Worm (Caenorhabditis elegans) whole organism, late embryonic: ENCODE results near the gene C02F4.5.

Source experiments
- K02D7.2 ChIP-seq: sonication (generic microtip); optimal IDR thresholded peaks from 2 replicates; lab custom pipeline; 2017; ENCODE audit warnings: mild to moderate bottlenecking, missing genetic modification characterization, missing compliant biosample characterization
- K09A11.1 ChIP-seq: sonication (generic microtip); optimal IDR thresholded peaks from 2 replicates; lab custom pipeline; 2017; ENCODE audit warnings: antibody characterized with exemption, mild to moderate bottlenecking, missing genetic modification characterization, missing compliant biosample characterization; ENCODE audit not compliant: insufficient read depth
- T23F11.4 ChIP-seq: fragments of 200-800 bp; sonication (Bioruptor generic); optimal IDR thresholded peaks from 2 replicates; lab custom pipeline; 2018; ENCODE audit warnings: mild to moderate bottlenecking, missing genetic modification characterization, missing compliant biosample characterization
- Y22D7AL.16 ChIP-seq: sonication (generic microtip); optimal IDR thresholded peaks from 2 replicates; lab custom pipeline; 2016; ENCODE audit warnings: missing genetic modification characterization, missing compliant biosample characterization
- ahr-1 ChIP-seq: sonication (generic microtip); optimal IDR thresholded peaks from 2 replicates; lab custom pipeline; 2016; ENCODE audit warnings: missing genetic modification characterization, missing compliant biosample characterization
- ceh-14 ChIP-seq: sonication (generic microtip); optimal IDR thresholded peaks from 2 replicates; lab custom pipeline; 2016; ENCODE audit warnings: missing genotype, missing genetic modification characterization, missing compliant biosample characterization
- ceh-18 ChIP-seq: sonication (generic microtip); optimal IDR thresholded peaks from 2 replicates; lab custom pipeline; 2016; ENCODE audit warnings: missing genetic modification characterization, missing compliant biosample characterization
- ceh-19 ChIP-seq: fragments of 200-800 bp; sonication (Bioruptor generic); optimal IDR thresholded peaks from 2 replicates; lab custom pipeline; 2018; ENCODE audit warnings: mild to moderate bottlenecking, missing genetic modification characterization, missing compliant biosample characterization
- ceh-22 ChIP-seq: sonication (generic microtip); optimal IDR thresholded peaks from 2 replicates; lab custom pipeline; 2017; ENCODE audit warnings: missing biosample characterization, missing genetic modification characterization
- ceh-30 ChIP-seq: fragments of 150-350 bp; optimal IDR thresholded peaks from 2 replicates; lab custom pipeline; 2014; ENCODE audit warnings: missing biosample characterization, missing genetic modification characterization
- ceh-31 ChIP-seq: sonication (generic microtip); optimal IDR thresholded peaks from 2 replicates; lab custom pipeline; 2016; ENCODE audit warnings: missing genetic modification characterization, missing compliant biosample characterization
- ceh-45 ChIP-seq: fragments of 200-800 bp; sonication (Bioruptor generic); IDR thresholded peaks from 2 replicates; pipeline ENCODE4 v1.3.6; 2022; ENCODE audit warnings: missing genetic modification reagents, missing genetic modification characterization, missing compliant biosample characterization
- ceh-6 ChIP-seq: fragments of 200-800 bp; sonication (Bioruptor generic); optimal IDR thresholded peaks from 2 replicates; lab custom pipeline; 2018; ENCODE audit warnings: mild to moderate bottlenecking, missing genetic modification characterization, missing compliant biosample characterization
- ceh-9 ChIP-seq: sonication (generic microtip); optimal IDR thresholded peaks from 2 replicates; lab custom pipeline; 2016; ENCODE audit warnings: mild to moderate bottlenecking, missing genetic modification characterization, inconsistent platforms, missing compliant biosample characterization
- dmd-4 ChIP-seq: sonication (generic microtip); optimal IDR thresholded peaks from 2 replicates; lab custom pipeline; 2016; ENCODE audit warnings: borderline replicate concordance, missing genetic modification characterization, missing compliant biosample characterization
- dve-1 ChIP-seq: sonication (generic microtip); optimal IDR thresholded peaks from 2 replicates; lab custom pipeline; 2017; ENCODE audit warnings: antibody characterized with exemption, mild to moderate bottlenecking, missing genetic modification characterization, missing compliant biosample characterization
- elt-2 ChIP-seq: sonication (generic microtip); optimal IDR thresholded peaks from 2 replicates; lab custom pipeline; 2016; ENCODE audit warnings: missing genetic modification reagents, missing genetic modification characterization, missing compliant biosample characterization
- ets-4 ChIP-seq: sonication (generic microtip); optimal IDR thresholded peaks from 2 replicates; lab custom pipeline; 2016; ENCODE audit warnings: missing genetic modification characterization, missing compliant biosample characterization
- eyg-1 ChIP-seq: sonication (generic microtip); optimal IDR thresholded peaks from 2 replicates; lab custom pipeline; 2016; ENCODE audit warnings: missing genotype, missing genetic modification characterization, missing compliant biosample characterization
- fax-1 ChIP-seq: sonication (generic microtip); optimal IDR thresholded peaks from 2 replicates; lab custom pipeline; 2016; ENCODE audit warnings: missing genotype, missing genetic modification characterization, missing compliant biosample characterization
- fkh-10 ChIP-seq: fragments of 150-350 bp; optimal IDR thresholded peaks from 2 replicates; lab custom pipeline; 2014; ENCODE audit warnings: missing biosample characterization, missing genetic modification reagents, missing genetic modification characterization
- gmeb-2 ChIP-seq: sonication (generic microtip); optimal IDR thresholded peaks from 2 replicates; lab custom pipeline; 2016; ENCODE audit warnings: missing genetic modification characterization, inconsistent platforms, missing compliant biosample characterization
- hlh-13 ChIP-seq: fragments of 200-800 bp; sonication (Bioruptor generic); optimal IDR thresholded peaks from 2 replicates; lab custom pipeline; 2018; ENCODE audit warnings: mild to moderate bottlenecking, missing genetic modification characterization, missing compliant biosample characterization
- hlh-15 ChIP-seq: sonication (generic microtip); optimal IDR thresholded peaks from 2 replicates; lab custom pipeline; 2016; ENCODE audit warnings: missing genetic modification characterization, missing compliant biosample characterization
- hlh-30 ChIP-seq: sonication (generic microtip); optimal IDR thresholded peaks from 2 replicates; lab custom pipeline; 2017; ENCODE audit warnings: antibody characterized with exemption, missing genetic modification characterization, missing compliant biosample characterization; ENCODE audit not compliant: insufficient read depth
- hlh-8 ChIP-seq: sonication (generic microtip); optimal IDR thresholded peaks from 2 replicates; lab custom pipeline; 2016; ENCODE audit warnings: missing genotype, missing genetic modification characterization, missing compliant biosample characterization
- lim-6 ChIP-seq: sonication (generic microtip); optimal IDR thresholded peaks from 2 replicates; lab custom pipeline; 2016; ENCODE audit warnings: missing genetic modification characterization, missing compliant biosample characterization
- mec-3 ChIP-seq: sonication (generic microtip); optimal IDR thresholded peaks from 2 replicates; lab custom pipeline; 2016; ENCODE audit warnings: borderline replicate concordance, missing genetic modification characterization, missing compliant biosample characterization
- nfya-1 ChIP-seq: sonication (generic microtip); optimal IDR thresholded peaks from 2 replicates; lab custom pipeline; 2017; ENCODE audit warnings: missing genetic modification characterization, mild to moderate bottlenecking, missing compliant biosample characterization, antibody characterized with exemption, moderate library complexity
- nhr-11 ChIP-seq: fragments of 150-350 bp; optimal IDR thresholded peaks from 2 replicates; lab custom pipeline; 2014; ENCODE audit warnings: missing biosample characterization, missing genetic modification characterization
- nhr-232 ChIP-seq: sonication (generic microtip); optimal IDR thresholded peaks from 2 replicates; lab custom pipeline; 2016; ENCODE audit warnings: missing genetic modification characterization, missing compliant biosample characterization
- npax-4 ChIP-seq: sonication (generic microtip); optimal IDR thresholded peaks from 2 replicates; lab custom pipeline; 2016; ENCODE audit warnings: missing genetic modification characterization, missing compliant biosample characterization
- pag-3 ChIP-seq: sonication (generic microtip); optimal IDR thresholded peaks from 2 replicates; lab custom pipeline; 2016; ENCODE audit warnings: missing compliant biosample characterization, missing genetic modification characterization, borderline replicate concordance
- pat-9 ChIP-seq: fragments of 200-800 bp; sonication (Bioruptor generic); optimal IDR thresholded peaks from 2 replicates; lab custom pipeline; 2018; ENCODE audit warnings: mild to moderate bottlenecking, missing genetic modification characterization, moderate library complexity, missing compliant biosample characterization
- pax-1 ChIP-seq: fragments of 150-350 bp; optimal IDR thresholded peaks from 2 replicates; lab custom pipeline; 2014; ENCODE audit warnings: missing biosample characterization, missing genetic modification characterization
- pha-2 ChIP-seq: sonication (generic microtip); optimal IDR thresholded peaks from 2 replicates; lab custom pipeline; 2017; ENCODE audit warnings: mild to moderate bottlenecking, missing genetic modification characterization, missing compliant biosample characterization
- pha-4 ChIP-seq: fragments of 150-350 bp; optimal IDR thresholded peaks from 2 replicates; lab custom pipeline; 2018; ENCODE audit warnings: missing biosample characterization, missing genetic modification reagents, missing genetic modification characterization
- pqm-1 ChIP-seq: sonication (generic microtip); optimal IDR thresholded peaks from 2 replicates; lab custom pipeline; 2016; ENCODE audit warnings: missing genetic modification characterization, missing compliant biosample characterization
- syd-9 ChIP-seq: sonication (generic microtip); optimal IDR thresholded peaks from 2 replicates; lab custom pipeline; 2016; ENCODE audit warnings: mild to moderate bottlenecking, missing genetic modification characterization, moderate library complexity, missing compliant biosample characterization
- unc-3 ChIP-seq, 2 experiments: fragments of 200-800 bp in 1 of 2; sonication (Bioruptor generic) in 1 of 2; sonication (generic microtip) in 1 of 2; conservative IDR thresholded peaks in 1 of 2; optimal IDR thresholded peaks in 1 of 2; 2 replicates each; pipeline versions ENCODE4 v1.3.6 to Lab custom; 2016 to 2022; ENCODE audit warnings: missing compliant biosample characterization in 2 of 2, missing genetic modification characterization in 2 of 2, missing genetic modification reagents in 1 of 2
- unc-42 ChIP-seq: sonication (generic microtip); optimal IDR thresholded peaks from 2 replicates; lab custom pipeline; 2016; ENCODE audit warnings: missing genotype, missing genetic modification characterization, missing compliant biosample characterization
- ztf-16 ChIP-seq: sonication (generic microtip); optimal IDR thresholded peaks from 2 replicates; lab custom pipeline; 2017; ENCODE audit warnings: missing genetic modification characterization, missing compliant biosample characterization

The C02F4.5 gene

DNA sequence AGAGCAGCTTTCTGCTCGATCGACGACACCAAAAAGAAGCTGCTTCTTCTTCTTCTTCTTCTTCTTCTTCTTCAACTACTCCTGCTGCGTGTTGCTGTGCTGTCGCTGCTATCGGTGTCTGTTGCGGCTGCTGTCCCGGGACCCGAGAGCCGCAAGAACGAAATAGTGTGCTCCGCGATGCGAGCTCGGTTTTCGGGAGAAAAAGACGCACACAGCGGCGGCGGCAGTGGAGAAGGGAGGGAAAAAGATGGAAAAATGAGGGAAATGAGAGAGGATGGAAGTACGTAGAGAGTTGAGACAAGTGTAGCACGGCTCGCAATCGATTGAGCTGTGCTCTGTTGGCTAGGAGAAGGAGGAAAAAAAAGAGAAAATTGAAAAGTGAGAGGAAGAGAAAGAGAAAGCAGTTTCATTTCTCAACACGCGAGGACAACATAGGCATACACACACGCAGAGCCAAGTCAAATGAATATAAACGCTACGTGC lies 20.2 kb downstream of the C02F4.5 start (continued):
- TF ChIP-seq pha-2 (tag; lab: Kevin White, UChicago) = no peak
- no peak for TF ChIP-seq gmeb-2 (tag; lab: Kevin White, UChicago)
- TF ChIP-seq fkh-10 (GFP tag; lab: Kevin White, UChicago) = no peak
- TF ChIP-seq dmd-4 (tag; lab: Kevin White, UChicago) = peak; percentile 46
- no peak for TF ChIP-seq pha-4 (tag; lab: Kevin White, UChicago)
- peak; percentile 20 for TF ChIP-seq syd-9 (tag; lab: Kevin White, UChicago)
- peak; percentile 50 for TF ChIP-seq Y22D7AL.16 (tag; lab: Kevin White, UChicago)
- no peak for TF ChIP-seq pax-1 (tag; lab: Kevin White, UChicago)
- TF ChIP-seq ceh-9 = no peak
- TF ChIP-seq hlh-15 = no peak
- TF ChIP-seq ceh-14 (tag; lab: Kevin White, UChicago) = peak; percentile 83
- no peak for TF ChIP-seq pag-3 (tag; lab: Kevin White, UChicago)
- no peak for TF ChIP-seq ztf-16 (tag; lab: Kevin White, UChicago)
- TF ChIP-seq ceh-45 = no peak
- TF ChIP-seq unc-3 (GFP tag; conservative IDR thresholded peaks at IDR 0.05; lab: Robert Waterston, UW) = no peak
- TF ChIP-seq unc-3 (tag; optimal IDR thresholded peaks at IDR 0.05; lab: Kevin White, UChicago) = no peak
- TF ChIP-seq nhr-232 (tag; lab: Kevin White, UChicago) = no peak
- TF ChIP-seq ceh-18 (tag; lab: Kevin White, UChicago) = peak; percentile 94
- TF ChIP-seq lim-6 = no peak
- peak; percentile 29 for TF ChIP-seq hlh-8 (tag; lab: Kevin White, UChicago)
- TF ChIP-seq pat-9 (tag; lab: Kevin White, UChicago) = no peak
- TF ChIP-seq ets-4 (tag; lab: Kevin White, UChicago) = peak; percentile 6
- no peak for TF ChIP-seq hlh-30 (tag; lab: Kevin White, UChicago)

ce11 chrIV:10502345-10502744 lies 21.6 kb downstream of the C02F4.5 start:
- TF ChIP-seq ceh-30 (tag; lab: Kevin White, UChicago) = no peak
- TF ChIP-seq ceh-19 (GFP tag; lab: Kevin White, UChicago) = no peak
- no peak for TF ChIP-seq nhr-11
- TF ChIP-seq pax-1 (tag; lab: Kevin White, UChicago) = no peak
- peak; percentile 21 for TF ChIP-seq pqm-1 (tag; lab: Kevin White, UChicago)
- TF ChIP-seq unc-3 (GFP tag; conservative IDR thresholded peaks at IDR 0.05; lab: Robert Waterston, UW) = no peak
- TF ChIP-seq unc-3 (tag; optimal IDR thresholded peaks at IDR 0.05; lab: Kevin White, UChicago) = no peak
- peak; percentile 5 for TF ChIP-seq nfya-1 (tag; lab: Kevin White, UChicago)
- TF ChIP-seq elt-2 (tag; lab: Kevin White, UChicago) = peak; percentile 39
- TF ChIP-seq unc-42 (tag; lab: Kevin White, UChicago) = peak; percentile 3
- TF ChIP-seq eyg-1 (tag; lab: Kevin White, UChicago) = no peak

ce11 chrIV:10501550-10502240 lies 22.2 kb downstream of the C02F4.5 start, which contains the start of gene tax-6:
tax-6 (minus strand) TSS chrIV:10501600.
- TF ChIP-seq hlh-13 (GFP tag; lab: Kevin White, UChicago) = no peak
- TF ChIP-seq T23F11.4 (GFP tag; lab: Kevin White, UChicago) = no peak
- TF ChIP-seq mec-3 = no peak
- TF ChIP-seq npax-4 (tag; lab: Kevin White, UChicago) = no peak
- TF ChIP-seq dve-1 (tag; lab: Kevin White, UChicago) = no peak
- no peak for TF ChIP-seq fax-1
- TF ChIP-seq ceh-22 (tag; lab: Kevin White, UChicago) = no peak
- no peak for TF ChIP-seq ceh-19 (GFP tag; lab: Kevin White, UChicago)
- no peak for TF ChIP-seq K02D7.2
- TF ChIP-seq pha-2 (tag; lab: Kevin White, UChicago) = no peak
- TF ChIP-seq unc-42 (tag; lab: Kevin White, UChicago) = no peak
- TF ChIP-seq hlh-8 (tag; lab: Kevin White, UChicago) = no peak
- TF ChIP-seq K09A11.1 (tag; lab: Kevin White, UChicago) = no peak
- TF ChIP-seq ceh-31 = no peak
- no peak for TF ChIP-seq ceh-6 (GFP tag; lab: Kevin White, UChicago)
- no peak for TF ChIP-seq syd-9 (tag; lab: Kevin White, UChicago)
- TF ChIP-seq ahr-1 (tag; lab: Kevin White, UChicago) = no peak
